Worm (Caenorhabditis elegans) whole organism, L1 larva: Measurements from ENCODE around the gene W04E12.2.
A peak's percentile ranks its signal among the peaks of the same experiment; 100 is the strongest.

ENCODE experiments used
- C04F5.9 ChIP-seq: sonication (generic microtip); optimal IDR thresholded peaks from 2 replicates; lab custom pipeline; 2016; ENCODE audit warnings: missing genetic modification characterization, missing compliant biosample characterization
- C34B4.2 ChIP-seq: sonication (generic microtip); optimal IDR thresholded peaks from 2 replicates; lab custom pipeline; 2017; ENCODE audit warnings: mild to moderate bottlenecking, missing genetic modification characterization, missing compliant biosample characterization
- Y116A8C.19 ChIP-seq: sonication (generic microtip); optimal IDR thresholded peaks from 2 replicates; lab custom pipeline; 2016; ENCODE audit warnings: missing compliant biosample characterization, missing genetic modification characterization, borderline replicate concordance
- aly-2 ChIP-seq: fragments of 150-350 bp; optimal IDR thresholded peaks from 2 replicates; lab custom pipeline; 2014; ENCODE audit warnings: missing biosample characterization, missing genetic modification characterization
- ama-1 ChIP-seq: fragments of 150-350 bp; optimal IDR thresholded peaks from 2 replicates; lab custom pipeline; 2014
- ceh-63 ChIP-seq: fragments of 200-800 bp; sonication (Bioruptor generic); optimal IDR thresholded peaks from 2 replicates; lab custom pipeline; 2018; ENCODE audit warnings: mild to moderate bottlenecking, missing genetic modification characterization, missing compliant biosample characterization
- ceh-8 ChIP-seq: fragments of 200-800 bp; sonication (Bioruptor generic); optimal IDR thresholded peaks from 2 replicates; lab custom pipeline; 2018; ENCODE audit warnings: mild to moderate bottlenecking, missing genetic modification characterization, moderate library complexity, missing compliant biosample characterization
- ceh-88 ChIP-seq: fragments of 200-800 bp; sonication (Bioruptor generic); IDR thresholded peaks from 2 replicates; pipeline ENCODE4 v1.3.6; 2022; ENCODE audit warnings: missing genetic modification characterization, missing compliant biosample characterization
- ces-1 ChIP-seq: fragments of 150-350 bp; optimal IDR thresholded peaks from 2 replicates; lab custom pipeline; 2014; ENCODE audit warnings: missing biosample characterization, missing genetic modification reagents, missing genetic modification characterization
- dsc-1 ChIP-seq: sonication (generic microtip); optimal IDR thresholded peaks from 2 replicates; lab custom pipeline; 2016; ENCODE audit warnings: mild to moderate bottlenecking, missing genetic modification characterization, missing compliant biosample characterization
- efl-1 ChIP-seq, 4 experiments: fragments of 150-350 bp; optimal IDR thresholded peaks in 3 of 4; peaks in 1 of 4; 1 replicate in 1 of 4; 2 replicates in 3 of 4; lab custom pipeline; 2014; ENCODE audit warnings: missing biosample characterization in 2 of 4, missing genetic modification characterization in 2 of 4, missing genetic modification reagents in 2 of 4
- elt-2 ChIP-seq: sonication (generic microtip); optimal IDR thresholded peaks from 2 replicates; lab custom pipeline; 2016; ENCODE audit warnings: missing genetic modification characterization, mild to moderate bottlenecking, inconsistent platforms, missing compliant biosample characterization, missing genetic modification reagents
- fos-1 ChIP-seq: fragments of 150-350 bp; optimal IDR thresholded peaks from 2 replicates; lab custom pipeline; 2014; ENCODE audit warnings: missing biosample characterization, missing genetic modification characterization
- hlh-17 ChIP-seq: fragments of 200-800 bp; sonication (Bioruptor generic); optimal IDR thresholded peaks from 2 replicates; lab custom pipeline; 2018; ENCODE audit warnings: missing genetic modification characterization, mild to moderate bottlenecking, missing compliant biosample characterization, moderate library complexity, borderline replicate concordance
- hlh-4 ChIP-seq: sonication (generic microtip); optimal IDR thresholded peaks from 2 replicates; lab custom pipeline; 2016; ENCODE audit warnings: mild to moderate bottlenecking, missing genetic modification characterization, missing compliant biosample characterization
- irx-1 ChIP-seq: sonication (generic microtip); optimal IDR thresholded peaks from 2 replicates; lab custom pipeline; 2016; ENCODE audit warnings: missing genetic modification characterization, missing compliant biosample characterization
- isw-1 ChIP-seq: fragments of 200-800 bp; sonication (Bioruptor generic); IDR thresholded peaks from 2 replicates; pipeline ENCODE4 v1.3.6; 2022; ENCODE audit warnings: missing genetic modification characterization, missing compliant biosample characterization
- lin-13 ChIP-seq: fragments of 150-350 bp; optimal IDR thresholded peaks from 2 replicates; lab custom pipeline; 2014; ENCODE audit warnings: missing biosample characterization, missing genetic modification reagents, missing genetic modification characterization
- lsy-2 ChIP-seq, 2 experiments: fragments of 150-350 bp; optimal IDR thresholded peaks; 2 replicates each; lab custom pipeline; 2014; ENCODE audit warnings: missing biosample characterization in 2 of 2, missing genetic modification characterization in 2 of 2
- mab-9 ChIP-seq: fragments of 200-800 bp; sonication (Bioruptor generic); IDR thresholded peaks from 2 replicates; pipeline ENCODE4 v1.3.6; 2022; ENCODE audit warnings: missing genetic modification reagents, missing genetic modification characterization, missing compliant biosample characterization
- mef-2 ChIP-seq: fragments of 150-350 bp; optimal IDR thresholded peaks from 2 replicates; lab custom pipeline; 2014; ENCODE audit warnings: missing biosample characterization, missing genetic modification characterization
- nhr-11 ChIP-seq: fragments of 150-350 bp; optimal IDR thresholded peaks from 2 replicates; lab custom pipeline; 2014; ENCODE audit warnings: missing biosample characterization, missing genetic modification characterization
- nhr-237 ChIP-seq: fragments of 150-350 bp; optimal IDR thresholded peaks from 2 replicates; lab custom pipeline; 2014; ENCODE audit warnings: missing biosample characterization, missing genetic modification characterization
- nhr-85 ChIP-seq: sonication (generic microtip); peaks from one replicate; lab custom pipeline; 2016; ENCODE audit warnings: missing genetic modification characterization, inconsistent platforms, missing compliant biosample characterization
- pag-3 ChIP-seq: sonication (generic microtip); optimal IDR thresholded peaks from 2 replicates; lab custom pipeline; 2017; ENCODE audit warnings: missing genetic modification characterization, mild to moderate bottlenecking, missing compliant biosample characterization, antibody characterized with exemption, borderline replicate concordance; ENCODE audit not compliant: insufficient read depth
- pqm-1 ChIP-seq: sonication (generic microtip); optimal IDR thresholded peaks from 3 replicates; lab custom pipeline; 2017; ENCODE audit warnings: missing biosample characterization, missing genetic modification characterization
- rnt-1 ChIP-seq: sonication (generic microtip); optimal IDR thresholded peaks from 2 replicates; lab custom pipeline; 2016; ENCODE audit warnings: mild to moderate bottlenecking, missing genetic modification characterization, moderate library complexity, missing compliant biosample characterization
- skn-1 ChIP-seq: fragments of 150-350 bp; optimal IDR thresholded peaks from 2 replicates; lab custom pipeline; 2014; ENCODE audit warnings: missing biosample characterization, missing genetic modification characterization
- snpc-4 ChIP-seq: fragments of 150-350 bp; optimal IDR thresholded peaks from 2 replicates; lab custom pipeline; 2014; ENCODE audit warnings: missing biosample characterization, missing genetic modification characterization
- sox-4 ChIP-seq: sonication (generic microtip); optimal IDR thresholded peaks from 2 replicates; lab custom pipeline; 2016; ENCODE audit warnings: missing genetic modification characterization, missing compliant biosample characterization
- tbx-2 ChIP-seq: sonication (generic microtip); optimal IDR thresholded peaks from 2 replicates; lab custom pipeline; 2016; ENCODE audit warnings: missing genetic modification characterization, missing compliant biosample characterization
- tlp-1 ChIP-seq: fragments of 150-350 bp; optimal IDR thresholded peaks from 2 replicates; lab custom pipeline; 2014; ENCODE audit warnings: missing biosample characterization, missing genetic modification characterization
- unc-130 ChIP-seq: fragments of 150-350 bp; optimal IDR thresholded peaks from 2 replicates; lab custom pipeline; 2017; ENCODE audit warnings: missing biosample characterization, missing genetic modification characterization, inconsistent platforms
- unc-86 ChIP-seq: sonication (generic microtip); optimal IDR thresholded peaks from 2 replicates; lab custom pipeline; 2016; ENCODE audit warnings: missing genetic modification characterization, missing compliant biosample characterization
- unc-98 ChIP-seq: fragments of 200-800 bp; sonication (Bioruptor generic); IDR thresholded peaks from 2 replicates; pipeline ENCODE4 v1.3.6; 2022; ENCODE audit warnings: missing genetic modification characterization, missing compliant biosample characterization
- vab-15 ChIP-seq: sonication (generic microtip); optimal IDR thresholded peaks from 2 replicates; lab custom pipeline; 2017; ENCODE audit warnings: missing genotype, mild to moderate bottlenecking, missing genetic modification characterization, missing compliant biosample characterization
- zip-4 ChIP-seq: fragments of 200-800 bp; sonication (Bioruptor generic); optimal IDR thresholded peaks from 2 replicates; lab custom pipeline; 2018; ENCODE audit warnings: mild to moderate bottlenecking, missing genetic modification characterization, moderate library complexity, missing compliant biosample characterization

W04E12.2 gene

DNA sequence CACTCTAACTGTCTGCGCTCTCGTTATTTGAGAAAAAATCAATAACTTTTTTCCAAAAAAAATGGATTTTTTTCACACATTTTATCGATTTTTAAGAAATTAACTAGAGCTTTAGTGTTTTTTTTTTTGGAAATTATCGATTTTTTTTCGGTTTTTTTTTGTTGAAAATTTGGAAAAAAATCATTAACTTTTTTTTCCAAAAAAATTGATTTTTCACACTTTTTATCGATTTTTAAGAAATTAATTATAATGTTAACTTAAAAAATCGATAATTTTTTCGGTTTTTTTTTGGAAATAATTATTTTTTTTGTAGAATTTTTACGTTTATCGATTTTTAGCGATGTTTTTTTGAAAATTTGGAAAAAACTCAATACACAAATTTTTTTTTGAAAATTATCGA lies 3.3 kb upstream of the W04E12.2 start:
- TF ChIP-seq ceh-88 (GFP tag; lab: Robert Waterston, UW) (no peak), sox-4 (tag; lab: Kevin White, UChicago) (no peak), ceh-63 (GFP tag; lab: Kevin White, UChicago) (no peak)
- TF ChIP-seq, all 84 proteins: peak for 0

DNA sequence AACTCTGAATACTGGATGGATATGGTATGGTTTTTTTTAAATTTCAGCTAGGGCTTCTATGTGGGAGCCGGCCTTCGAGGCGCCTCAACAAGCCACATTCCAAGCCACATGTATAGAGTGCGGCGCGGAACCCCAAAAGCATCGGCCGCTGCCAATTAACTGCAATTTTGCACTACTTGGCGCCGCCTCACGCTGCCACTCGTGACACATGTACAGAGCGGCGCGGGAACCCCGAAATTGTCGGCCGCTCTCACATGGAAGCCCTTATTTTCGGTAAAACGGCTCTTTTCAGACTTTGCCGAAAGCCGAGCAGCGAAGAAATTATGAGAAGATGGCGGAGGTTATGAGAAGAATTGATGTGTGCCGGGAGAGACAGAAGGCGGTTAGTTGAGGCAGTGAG lies 2.9 kb upstream of the W04E12.2 start:
- TF ChIP-seq nhr-85 (tag; lab: Kevin White, UChicago) (peak; percentile 11), isw-1 (GFP tag; lab: Robert Waterston, UW) (no peak)

DNA sequence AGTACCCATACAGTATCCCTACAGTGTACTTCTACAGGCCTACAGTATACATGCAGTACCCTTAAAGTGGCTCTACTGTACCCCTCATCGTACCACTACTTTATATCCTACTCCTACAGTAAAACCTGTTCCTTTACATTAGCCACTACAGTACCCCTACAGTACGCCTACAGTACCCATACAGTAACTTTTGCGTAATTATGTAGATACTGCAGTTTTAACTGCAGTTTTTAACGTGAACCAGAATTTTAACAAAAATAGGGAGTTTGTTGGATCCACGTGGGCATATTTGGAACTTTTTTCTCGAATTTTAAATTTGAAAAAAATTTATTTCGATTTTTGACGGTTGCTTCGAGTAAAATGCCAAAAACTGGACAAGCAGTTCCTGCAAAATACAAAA lies 2.4 kb upstream of the W04E12.2 start, which contains the start of gene W04E12.4:
Gene W04E12.4 (plus strand): TSS at position 301 of the 400 bp plus-strand sequence.
- TF ChIP-seq tlp-1, result no peak
- TF ChIP-seq unc-86 (tag; lab: Kevin White, UChicago), result no peak
- no peak for TF ChIP-seq tbx-2 (tag; lab: Kevin White, UChicago)
- no peak for TF ChIP-seq ceh-88 (GFP tag; lab: Robert Waterston, UW)
- no peak for TF ChIP-seq pag-3 (tag; lab: Kevin White, UChicago)
- TF ChIP-seq lin-13 (GFP tag; lab: Kevin White, UChicago), result no peak
- TF ChIP-seq unc-98 (GFP tag; lab: Robert Waterston, UW), result no peak
- TF ChIP-seq pqm-1 (tag; lab: Kevin White, UChicago), result no peak
- no peak for TF ChIP-seq isw-1 (GFP tag; lab: Robert Waterston, UW)
- TF ChIP-seq mab-9 (GFP tag; lab: Robert Waterston, UW), result no peak
- TF ChIP-seq C04F5.9, result no peak
- no peak for TF ChIP-seq skn-1
- TF ChIP-seq ces-1 (GFP tag; lab: Kevin White, UChicago), result no peak
- no peak for TF ChIP-seq ama-1 (lab: Kevin White, UChicago)
- no peak for TF ChIP-seq unc-130 (tag; lab: Kevin White, UChicago)
- no peak for TF ChIP-seq hlh-17 (GFP tag; lab: Kevin White, UChicago)
- TF ChIP-seq lsy-2 (tag; optimal IDR thresholded peaks at IDR 0.05; lab: Kevin White, UChicago), result no peak
- no peak for TF ChIP-seq ceh-8 (GFP tag; lab: Kevin White, UChicago)

DNA sequence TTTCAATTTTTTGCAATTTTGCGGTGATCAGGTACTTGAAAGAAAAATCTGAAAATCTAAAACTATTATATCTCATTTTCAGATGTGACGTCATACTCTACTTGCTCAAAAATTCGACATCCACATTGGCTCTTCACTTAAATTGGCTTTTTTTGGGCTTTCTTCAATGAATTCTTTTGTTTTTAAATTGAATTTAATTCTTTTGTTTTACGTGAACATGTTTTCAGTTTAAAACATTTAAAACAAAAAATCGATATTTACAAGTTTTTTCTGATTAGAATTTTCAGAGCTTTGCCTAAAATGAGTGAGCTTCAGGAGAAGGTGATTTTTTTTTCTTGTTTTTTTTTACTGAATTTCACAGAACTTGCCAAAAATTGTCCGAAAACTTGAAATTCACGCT lies 717 bp upstream of the W04E12.2 start, which contains the start of gene W04E12.3:
Gene W04E12.3 (plus strand): TSS at position 301 of the 400 bp plus-strand sequence.
- TF ChIP-seq nhr-85 (tag; lab: Kevin White, UChicago) (no peak), zip-4 (GFP tag; lab: Kevin White, UChicago) (no peak)

DNA sequence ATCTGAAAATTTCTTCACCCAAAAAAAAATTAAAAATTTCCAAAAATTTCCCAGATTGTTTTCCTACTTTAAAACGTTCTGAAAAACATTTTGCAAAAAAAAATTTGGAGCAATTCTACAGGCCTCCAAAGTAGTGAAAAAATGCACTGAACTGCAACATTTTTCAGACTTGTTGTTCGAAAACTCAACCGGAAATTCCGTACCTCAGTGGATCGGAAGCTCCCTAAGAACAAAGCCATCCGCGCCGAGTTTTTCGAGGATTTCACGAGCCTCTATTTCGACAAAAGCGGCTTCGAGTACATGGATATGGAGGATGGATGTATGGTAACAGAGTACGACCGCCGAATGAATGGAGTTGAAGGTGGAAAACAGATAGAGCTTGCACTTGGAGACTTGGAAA lies 2.8 kb downstream of the W04E12.2 start, which contains the start of gene fbxa-131:
Gene fbxa-131 (plus strand): TSS at position 301 of the 400 bp plus-strand sequence.
- TF ChIP-seq vab-15 (tag; lab: Kevin White, UChicago), result no peak
- TF ChIP-seq mef-2 (tag; lab: Kevin White, UChicago), result no peak
- TF ChIP-seq C04F5.9, result no peak
- no peak for TF ChIP-seq fos-1 (tag; lab: Kevin White, UChicago)
- TF ChIP-seq nhr-237 (tag; lab: Kevin White, UChicago), result no peak
- no peak for TF ChIP-seq dsc-1
- TF ChIP-seq Y116A8C.19 (tag; lab: Kevin White, UChicago), result no peak
- no peak for TF ChIP-seq elt-2
- TF ChIP-seq irx-1 (tag; lab: Kevin White, UChicago), result no peak
- no peak for TF ChIP-seq hlh-4 (tag; lab: Kevin White, UChicago)

DNA sequence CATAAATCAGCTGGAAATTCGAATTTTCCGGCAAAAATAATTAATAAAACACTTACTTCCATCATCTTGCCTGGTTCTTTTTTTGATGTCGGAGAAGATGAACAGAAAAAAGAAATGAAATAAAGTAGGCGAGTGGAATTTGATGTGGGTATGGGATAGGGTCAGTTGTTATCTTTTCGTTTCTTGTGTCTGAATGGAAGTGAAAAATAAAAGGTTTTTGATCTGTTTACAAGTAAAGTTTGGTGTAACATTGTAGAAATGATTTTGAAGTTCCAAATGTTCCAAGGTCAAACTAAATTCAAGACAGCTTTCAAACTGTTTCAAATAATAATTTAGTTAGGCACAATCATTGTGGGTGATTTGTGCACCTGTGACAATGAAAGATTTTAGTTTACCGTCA lies 3.5 kb downstream of the W04E12.2 start, which contains the start of gene W04E12.7:
Gene W04E12.7 (minus strand): TSS at position 101 of the 400 bp plus-strand sequence.
- no peak for TF ChIP-seq C34B4.2
- no peak for TF ChIP-seq efl-1 (optimal IDR thresholded peaks at IDR 0.05; lab: Kevin White, UChicago)
- no peak for TF ChIP-seq efl-1 (GFP tag; optimal IDR thresholded peaks at IDR 0.05 in 1 of 2; lab: Kevin White, UChicago)
- TF ChIP-seq snpc-4, result no peak
- no peak for TF ChIP-seq rnt-1
- no peak for TF ChIP-seq aly-2
- no peak for TF ChIP-seq nhr-11
- TF ChIP-seq, all 84 proteins: peak for 0
